Worm (Caenorhabditis elegans) whole organism, late embryonic: Measurements from ENCODE around the gene nhr-178.

Experiments used
- F13H6.1 ChIP-seq: sonication (generic microtip); optimal IDR thresholded peaks from 2 replicates; lab custom pipeline; 2016; ENCODE audit warnings: missing genetic modification characterization, missing compliant biosample characterization
- K09A11.1 ChIP-seq: sonication (generic microtip); optimal IDR thresholded peaks from 2 replicates; lab custom pipeline; 2017; ENCODE audit warnings: antibody characterized with exemption, mild to moderate bottlenecking, missing genetic modification characterization, missing compliant biosample characterization; ENCODE audit not compliant: insufficient read depth
- Y22D7AL.16 ChIP-seq: sonication (generic microtip); optimal IDR thresholded peaks from 2 replicates; lab custom pipeline; 2016; ENCODE audit warnings: missing genetic modification characterization, missing compliant biosample characterization
- ama-1 ChIP-seq: fragments of 150-350 bp; optimal IDR thresholded peaks from 2 replicates; lab custom pipeline; 2014
- ceh-18 ChIP-seq: sonication (generic microtip); optimal IDR thresholded peaks from 2 replicates; lab custom pipeline; 2016; ENCODE audit warnings: missing genetic modification characterization, missing compliant biosample characterization
- ceh-2 ChIP-seq: sonication (generic microtip); optimal IDR thresholded peaks from 2 replicates; lab custom pipeline; 2016; ENCODE audit warnings: missing genotype, missing genetic modification characterization, missing compliant biosample characterization
- ceh-22 ChIP-seq: sonication (generic microtip); optimal IDR thresholded peaks from 2 replicates; lab custom pipeline; 2017; ENCODE audit warnings: missing biosample characterization, missing genetic modification characterization
- ceh-30 ChIP-seq: fragments of 150-350 bp; optimal IDR thresholded peaks from 2 replicates; lab custom pipeline; 2014; ENCODE audit warnings: missing biosample characterization, missing genetic modification characterization
- ceh-31 ChIP-seq: sonication (generic microtip); optimal IDR thresholded peaks from 2 replicates; lab custom pipeline; 2016; ENCODE audit warnings: missing genetic modification characterization, missing compliant biosample characterization
- ceh-34 ChIP-seq: sonication (generic microtip); optimal IDR thresholded peaks from 2 replicates; lab custom pipeline; 2016; ENCODE audit warnings: mild to moderate bottlenecking, missing genetic modification characterization, missing compliant biosample characterization
- ceh-45 ChIP-seq: fragments of 200-800 bp; sonication (Bioruptor generic); IDR thresholded peaks from 2 replicates; pipeline ENCODE4 v1.3.6; 2022; ENCODE audit warnings: missing genetic modification reagents, missing genetic modification characterization, missing compliant biosample characterization
- ceh-48 ChIP-seq: sonication (generic microtip); optimal IDR thresholded peaks from 2 replicates; lab custom pipeline; 2016; ENCODE audit warnings: missing genetic modification characterization, inconsistent platforms, missing compliant biosample characterization
- che-1 ChIP-seq: sonication (generic microtip); optimal IDR thresholded peaks from 2 replicates; lab custom pipeline; 2016; ENCODE audit warnings: mild to moderate bottlenecking, missing genetic modification characterization, missing compliant biosample characterization
- dmd-4 ChIP-seq: sonication (generic microtip); optimal IDR thresholded peaks from 2 replicates; lab custom pipeline; 2016; ENCODE audit warnings: borderline replicate concordance, missing genetic modification characterization, missing compliant biosample characterization
- elt-2 ChIP-seq: sonication (generic microtip); optimal IDR thresholded peaks from 2 replicates; lab custom pipeline; 2016; ENCODE audit warnings: missing genetic modification reagents, missing genetic modification characterization, missing compliant biosample characterization
- elt-4 ChIP-seq: sonication (generic microtip); optimal IDR thresholded peaks from 2 replicates; lab custom pipeline; 2016; ENCODE audit warnings: missing genetic modification characterization, missing compliant biosample characterization
- ets-4 ChIP-seq: sonication (generic microtip); optimal IDR thresholded peaks from 2 replicates; lab custom pipeline; 2016; ENCODE audit warnings: missing genetic modification characterization, missing compliant biosample characterization
- eyg-1 ChIP-seq: sonication (generic microtip); optimal IDR thresholded peaks from 2 replicates; lab custom pipeline; 2016; ENCODE audit warnings: missing genotype, missing genetic modification characterization, missing compliant biosample characterization
- fkh-10 ChIP-seq: fragments of 150-350 bp; optimal IDR thresholded peaks from 2 replicates; lab custom pipeline; 2014; ENCODE audit warnings: missing biosample characterization, missing genetic modification reagents, missing genetic modification characterization
- gmeb-2 ChIP-seq: sonication (generic microtip); optimal IDR thresholded peaks from 2 replicates; lab custom pipeline; 2016; ENCODE audit warnings: missing genetic modification characterization, inconsistent platforms, missing compliant biosample characterization
- hlh-15 ChIP-seq: sonication (generic microtip); optimal IDR thresholded peaks from 2 replicates; lab custom pipeline; 2016; ENCODE audit warnings: missing genetic modification characterization, missing compliant biosample characterization
- hlh-30 ChIP-seq: sonication (generic microtip); optimal IDR thresholded peaks from 2 replicates; lab custom pipeline; 2017; ENCODE audit warnings: antibody characterized with exemption, missing genetic modification characterization, missing compliant biosample characterization; ENCODE audit not compliant: insufficient read depth
- hlh-8 ChIP-seq: sonication (generic microtip); optimal IDR thresholded peaks from 2 replicates; lab custom pipeline; 2016; ENCODE audit warnings: missing genotype, missing genetic modification characterization, missing compliant biosample characterization
- mec-3 ChIP-seq: sonication (generic microtip); optimal IDR thresholded peaks from 2 replicates; lab custom pipeline; 2016; ENCODE audit warnings: borderline replicate concordance, missing genetic modification characterization, missing compliant biosample characterization
- nfya-1 ChIP-seq: sonication (generic microtip); optimal IDR thresholded peaks from 2 replicates; lab custom pipeline; 2017; ENCODE audit warnings: missing genetic modification characterization, mild to moderate bottlenecking, missing compliant biosample characterization, antibody characterized with exemption, moderate library complexity
- odd-2 ChIP-seq: sonication (generic microtip); optimal IDR thresholded peaks from 2 replicates; lab custom pipeline; 2017; ENCODE audit warnings: antibody characterized with exemption, mild to moderate bottlenecking, missing genetic modification characterization, missing compliant biosample characterization
- pag-3 ChIP-seq: sonication (generic microtip); optimal IDR thresholded peaks from 2 replicates; lab custom pipeline; 2016; ENCODE audit warnings: missing compliant biosample characterization, missing genetic modification characterization, borderline replicate concordance
- pha-2 ChIP-seq: sonication (generic microtip); optimal IDR thresholded peaks from 2 replicates; lab custom pipeline; 2017; ENCODE audit warnings: mild to moderate bottlenecking, missing genetic modification characterization, missing compliant biosample characterization
- pqm-1 ChIP-seq: sonication (generic microtip); optimal IDR thresholded peaks from 2 replicates; lab custom pipeline; 2016; ENCODE audit warnings: missing genetic modification characterization, missing compliant biosample characterization
- rnt-1 ChIP-seq: sonication (generic microtip); optimal IDR thresholded peaks from 2 replicates; lab custom pipeline; 2016; ENCODE audit warnings: missing genetic modification characterization, missing compliant biosample characterization
- sdc-2 ChIP-seq: sonication (generic microtip); optimal IDR thresholded peaks from 2 replicates; lab custom pipeline; 2016; ENCODE audit warnings: missing genotype, missing genetic modification characterization, missing compliant biosample characterization
- sox-2 ChIP-seq: fragments of 200-800 bp; sonication (Bioruptor generic); IDR thresholded peaks from 2 replicates; pipeline ENCODE4 v1.3.6; 2022; ENCODE audit warnings: missing genetic modification reagents, missing genetic modification characterization, missing compliant biosample characterization
- ttx-3 ChIP-seq: sonication (generic microtip); optimal IDR thresholded peaks from 2 replicates; lab custom pipeline; 2016; ENCODE audit warnings: missing genetic modification reagents, missing genetic modification characterization, missing compliant biosample characterization
- unc-42 ChIP-seq: sonication (generic microtip); optimal IDR thresholded peaks from 2 replicates; lab custom pipeline; 2016; ENCODE audit warnings: missing genotype, missing genetic modification characterization, missing compliant biosample characterization
- zip-5 ChIP-seq: sonication (generic microtip); optimal IDR thresholded peaks from 2 replicates; lab custom pipeline; 2016; ENCODE audit warnings: missing genetic modification characterization, missing compliant biosample characterization

nhr-178 gene

ce11 chrV:1600561-1601088, 7.1 kb downstream of the nhr-178 start, which contains the start of gene F16B4.2:
Gene F16B4.2, plus strand, starts transcription at chrV:1601038.
- no peak for TF ChIP-seq pha-2
- TF ChIP-seq elt-4: no peak
- TF ChIP-seq ceh-45 (GFP tag; lab: Robert Waterston, UW): no peak
- no peak for TF ChIP-seq hlh-30 (tag; lab: Kevin White, UChicago)

ce11 chrV:1594554-1595092, 13.1 kb downstream of the nhr-178 start:
- no peak for TF ChIP-seq sdc-2 (tag; lab: Kevin White, UChicago)
- TF ChIP-seq rnt-1 (tag; lab: Kevin White, UChicago): no peak
- no peak for TF ChIP-seq elt-2 (tag; lab: Kevin White, UChicago)
- no peak for TF ChIP-seq dmd-4 (tag; lab: Kevin White, UChicago)
- no peak for TF ChIP-seq hlh-15 (tag; lab: Kevin White, UChicago)
- no peak for TF ChIP-seq ceh-48 (tag; lab: Kevin White, UChicago)
- TF ChIP-seq che-1 (tag; lab: Kevin White, UChicago): no peak
- TF ChIP-seq hlh-8 (tag; lab: Kevin White, UChicago): no peak
- no peak for TF ChIP-seq ttx-3 (tag; lab: Kevin White, UChicago)
- no peak for TF ChIP-seq K09A11.1 (tag; lab: Kevin White, UChicago)
- no peak for TF ChIP-seq ceh-2
- no peak for TF ChIP-seq gmeb-2
- no peak for TF ChIP-seq elt-4
- TF ChIP-seq ceh-34 (tag; lab: Kevin White, UChicago): no peak
- TF ChIP-seq unc-42 (tag; lab: Kevin White, UChicago): no peak
- TF ChIP-seq ceh-30 (tag; lab: Kevin White, UChicago): no peak

- no peak for TF ChIP-seq fkh-10 (GFP tag; lab: Kevin White, UChicago)
- no peak for TF ChIP-seq K09A11.1 (tag; lab: Kevin White, UChicago)
- no peak for TF ChIP-seq ceh-22 (tag; lab: Kevin White, UChicago)
- no peak for TF ChIP-seq zip-5 (tag; lab: Kevin White, UChicago)
- TF ChIP-seq sox-2 (GFP tag; lab: Robert Waterston, UW): no peak
- no peak for TF ChIP-seq ama-1 (lab: Kevin White, UChicago)
- TF ChIP-seq ceh-18: no peak
- TF ChIP-seq pha-2: no peak
- TF ChIP-seq pag-3 (tag; lab: Kevin White, UChicago): no peak
These were observed 13.8 kb downstream of the nhr-178 start, which contains the start of gene F16B4.4 for ce11 chrV:1593799-1594420. Gene F16B4.4, plus strand, starts transcription at chrV:1594019.

- TF ChIP-seq ceh-31 (tag; lab: Kevin White, UChicago) (no peak), ceh-34 (tag; lab: Kevin White, UChicago) (no peak), mec-3 (no peak), pqm-1 (no peak), F13H6.1 (no peak), ama-1 (lab: Kevin White, UChicago) (no peak), eyg-1 (tag; lab: Kevin White, UChicago) (no peak), nfya-1 (no peak), pha-2 (no peak), odd-2 (no peak), Y22D7AL.16 (tag; lab: Kevin White, UChicago) (no peak), ets-4 (tag; lab: Kevin White, UChicago) (no peak)
These were observed 19.6 kb downstream of the nhr-178 start, which contains the start of gene F16B4.5 for ce11 chrV:1588128-1588527. Gene F16B4.5, plus strand, starts transcription at chrV:1588428.
